Worm (Caenorhabditis elegans) whole organism, L4 larva: ENCODE data around the gene ZK666.11.
A peak's percentile ranks its signal among the peaks of the same experiment; 100 is the strongest.

Source experiments
- F37D6.2 ChIP-seq: sonication (generic microtip); optimal IDR thresholded peaks from 2 replicates; lab custom pipeline; 2016; ENCODE audit warnings: mild to moderate bottlenecking, missing genetic modification characterization, missing compliant biosample characterization
- F44E2.7 ChIP-seq: fragments of 200-800 bp; sonication (Bioruptor generic); IDR thresholded peaks from 2 replicates; pipeline ENCODE4 v2.1.2; 2022; ENCODE audit warnings: missing genetic modification characterization, missing compliant biosample characterization
- F49E8.2 ChIP-seq: sonication (generic microtip); optimal IDR thresholded peaks from 2 replicates; lab custom pipeline; 2016; ENCODE audit warnings: missing compliant biosample characterization, mild to moderate bottlenecking, missing genetic modification characterization, borderline replicate concordance
- R02D3.7 ChIP-seq: fragments of 150-350 bp; sonication (generic microtip); optimal IDR thresholded peaks from 3 replicates; lab custom pipeline; 2014; ENCODE audit warnings: missing biosample characterization, missing genetic modification characterization
- Y5F2A.4 ChIP-seq: fragments of 200-800 bp; sonication (Bioruptor generic); optimal IDR thresholded peaks from 2 replicates; lab custom pipeline; 2018; ENCODE audit warnings: mild to moderate bottlenecking, missing genetic modification characterization, missing compliant biosample characterization
- ZK337.2 ChIP-seq: fragments of 200-800 bp; sonication (Bioruptor generic); IDR thresholded peaks from 2 replicates; pipeline ENCODE4 v1.3.6; 2022; ENCODE audit warnings: missing genetic modification reagents, missing genetic modification characterization, missing compliant biosample characterization
- ZK546.5 ChIP-seq, 2 experiments: sonication (generic microtip); optimal IDR thresholded peaks; 2 replicates each; lab custom pipeline; 2017; ENCODE audit warnings: missing biosample characterization in 2 of 2, missing genetic modification characterization in 2 of 2
- aha-1 ChIP-seq: fragments of 150-350 bp; peaks from one replicate; lab custom pipeline; 2014; ENCODE audit warnings: missing biosample characterization, missing genetic modification characterization
- aly-2 ChIP-seq: sonication (generic microtip); optimal IDR thresholded peaks from 2 replicates; lab custom pipeline; 2018; ENCODE audit warnings: missing biosample characterization, missing genetic modification characterization
- ama-1 ChIP-seq: fragments of 150-350 bp; optimal IDR thresholded peaks from 2 replicates; lab custom pipeline; 2014; ENCODE audit warnings: inconsistent platforms, mixed read lengths
- attf-4 ChIP-seq: sonication (generic microtip); optimal IDR thresholded peaks from 3 replicates; lab custom pipeline; 2017; ENCODE audit warnings: missing biosample characterization, missing genetic modification characterization
- ceh-20 ChIP-seq: fragments of 200-800 bp; sonication (Bioruptor generic); IDR thresholded peaks from 2 replicates; pipeline ENCODE4 v1.3.6; 2022; ENCODE audit warnings: missing genetic modification reagents, missing genetic modification characterization, missing compliant biosample characterization
- ceh-44 ChIP-seq: fragments of 200-800 bp; sonication (Bioruptor generic); IDR thresholded peaks from 2 replicates; pipeline ENCODE4 v1.3.6; 2022; ENCODE audit warnings: missing genetic modification reagents, missing genetic modification characterization, missing compliant biosample characterization
- ceh-82 ChIP-seq: sonication (generic microtip); optimal IDR thresholded peaks from 2 replicates; lab custom pipeline; 2017; ENCODE audit warnings: missing biosample characterization, missing genetic modification characterization
- ces-1 ChIP-seq: fragments of 150-350 bp; sonication (generic microtip); optimal IDR thresholded peaks from 4 replicates; lab custom pipeline; 2014; ENCODE audit warnings: missing biosample characterization, missing genetic modification reagents, missing genetic modification characterization
- daf-8 ChIP-seq: fragments of 200-800 bp; sonication (Bioruptor generic); IDR thresholded peaks from 2 replicates; pipeline ENCODE4 v1.3.6; 2022; ENCODE audit warnings: missing genetic modification characterization, missing compliant biosample characterization
- dpl-1 ChIP-seq: fragments of 150-350 bp; optimal IDR thresholded peaks from 2 replicates; lab custom pipeline; 2014; ENCODE audit warnings: missing biosample characterization, missing genetic modification reagents, missing genetic modification characterization
- duxl-1 ChIP-seq: sonication (generic microtip); optimal IDR thresholded peaks from 2 replicates; lab custom pipeline; 2016; ENCODE audit warnings: mild to moderate bottlenecking, missing genetic modification characterization, moderate library complexity, missing compliant biosample characterization; ENCODE audit not compliant: poor library complexity
- dve-1 ChIP-seq: sonication (generic microtip); optimal IDR thresholded peaks from 2 replicates; lab custom pipeline; 2017; ENCODE audit warnings: antibody characterized with exemption, mild to moderate bottlenecking, missing genetic modification characterization, missing compliant biosample characterization; ENCODE audit not compliant: insufficient read depth
- fkh-10 ChIP-seq: fragments of 150-350 bp; optimal IDR thresholded peaks from 2 replicates; lab custom pipeline; 2014; ENCODE audit warnings: missing biosample characterization, missing genetic modification reagents, missing genetic modification characterization
- fos-1 ChIP-seq: fragments of 150-350 bp; optimal IDR thresholded peaks from 2 replicates; lab custom pipeline; 2014; ENCODE audit warnings: missing biosample characterization, missing genetic modification characterization
- hmg-1.1 ChIP-seq: fragments of 200-800 bp; sonication (Bioruptor generic); IDR thresholded peaks from 2 replicates; pipeline ENCODE4 v1.3.6; 2022; ENCODE audit warnings: missing genetic modification reagents, missing genetic modification characterization, missing compliant biosample characterization
- jun-1 ChIP-seq: fragments of 150-350 bp; optimal IDR thresholded peaks from 2 replicates; lab custom pipeline; 2014; ENCODE audit warnings: missing biosample characterization, missing genetic modification reagents, missing genetic modification characterization
- lin-38 ChIP-seq: fragments of 200-800 bp; sonication (Bioruptor generic); IDR thresholded peaks from 2 replicates; pipeline ENCODE4 v1.3.6; 2022; ENCODE audit warnings: missing genetic modification reagents, missing genetic modification characterization, missing compliant biosample characterization
- lin-39 ChIP-seq: fragments of 150-350 bp; optimal IDR thresholded peaks from 2 replicates; lab custom pipeline; 2014; ENCODE audit warnings: missing biosample characterization, missing genetic modification reagents, missing genetic modification characterization
- lir-3 ChIP-seq: sonication (generic microtip); optimal IDR thresholded peaks from 2 replicates; lab custom pipeline; 2016; ENCODE audit warnings: mild to moderate bottlenecking, missing genetic modification characterization, missing compliant biosample characterization
- mdl-1 ChIP-seq, 2 experiments: fragments of 150-350 bp in 1 of 2; sonication (generic microtip) in 1 of 2; optimal IDR thresholded peaks; 2 replicates each; lab custom pipeline; 2014 to 2017; ENCODE audit warnings: missing biosample characterization in 2 of 2, missing genetic modification characterization in 2 of 2
- mep-1 ChIP-seq: fragments of 150-350 bp; sonication (generic microtip); optimal IDR thresholded peaks from 3 replicates; lab custom pipeline; 2014; ENCODE audit warnings: missing biosample characterization, missing genetic modification characterization
- mes-2 ChIP-seq: sonication (generic microtip); optimal IDR thresholded peaks from 2 replicates; lab custom pipeline; 2016; ENCODE audit warnings: missing genotype, mild to moderate bottlenecking, missing genetic modification characterization, missing compliant biosample characterization; ENCODE audit not compliant: poor library complexity, severe bottlenecking
- mxl-3 ChIP-seq: fragments of 200-800 bp; sonication (Bioruptor generic); optimal IDR thresholded peaks from 2 replicates; lab custom pipeline; 2018; ENCODE audit warnings: mild to moderate bottlenecking, missing genetic modification characterization, missing compliant biosample characterization
- nhr-10 ChIP-seq: fragments of 150-350 bp; optimal IDR thresholded peaks from 2 replicates; lab custom pipeline; 2014; ENCODE audit warnings: missing biosample characterization, missing genetic modification characterization
- nhr-102 ChIP-seq: sonication (generic microtip); optimal IDR thresholded peaks from 2 replicates; lab custom pipeline; 2016; ENCODE audit warnings: mild to moderate bottlenecking, missing genetic modification characterization, moderate library complexity, missing compliant biosample characterization
- nhr-11 ChIP-seq: fragments of 150-350 bp; optimal IDR thresholded peaks from 2 replicates; lab custom pipeline; 2014; ENCODE audit warnings: missing biosample characterization, missing genetic modification characterization
- nhr-25 ChIP-seq: sonication (generic microtip); optimal IDR thresholded peaks from 2 replicates; lab custom pipeline; 2017; ENCODE audit warnings: missing genetic modification characterization, mild to moderate bottlenecking, missing compliant biosample characterization, antibody characterized with exemption, moderate library complexity, borderline replicate concordance; ENCODE audit not compliant: insufficient read depth
- nhr-28 ChIP-seq: fragments of 150-350 bp; optimal IDR thresholded peaks from 2 replicates; lab custom pipeline; 2014; ENCODE audit warnings: missing biosample characterization, missing genetic modification characterization
- nhr-48 ChIP-seq: sonication (generic microtip); optimal IDR thresholded peaks from 2 replicates; lab custom pipeline; 2016; ENCODE audit warnings: mild to moderate bottlenecking, missing genetic modification characterization, missing compliant biosample characterization
- nhr-76 ChIP-seq: fragments of 150-350 bp; optimal IDR thresholded peaks from 2 replicates; lab custom pipeline; 2014; ENCODE audit warnings: missing biosample characterization, missing genetic modification characterization
- nhr-77 ChIP-seq: fragments of 150-350 bp; optimal IDR thresholded peaks from 2 replicates; lab custom pipeline; 2014; ENCODE audit warnings: missing biosample characterization, missing genetic modification characterization
- pha-4 ChIP-seq, 2 experiments: fragments of 150-350 bp in 1 of 2; fragments of 200-800 bp in 1 of 2; sonication (Bioruptor generic) in 1 of 2; IDR thresholded peaks in 1 of 2; optimal IDR thresholded peaks in 1 of 2; 2 replicates each; pipeline versions ENCODE4 v1.3.6 to Lab custom; 2014 to 2022; ENCODE audit warnings: missing genetic modification characterization in 2 of 2, missing genetic modification reagents in 2 of 2, missing biosample characterization in 1 of 2, missing compliant biosample characterization in 1 of 2
- skn-1 ChIP-seq: fragments of 150-350 bp; optimal IDR thresholded peaks from 2 replicates; lab custom pipeline; 2014; ENCODE audit warnings: missing biosample characterization, missing genetic modification characterization
- snpc-1.2 ChIP-seq: fragments of 200-800 bp; sonication (Bioruptor generic); IDR thresholded peaks from 2 replicates; pipeline ENCODE4 v1.3.6; 2022; ENCODE audit warnings: missing genetic modification reagents, missing genetic modification characterization, missing compliant biosample characterization
- spr-1 ChIP-seq: sonication (generic microtip); optimal IDR thresholded peaks from 2 replicates; lab custom pipeline; 2016; ENCODE audit warnings: mild to moderate bottlenecking, missing genetic modification characterization, missing compliant biosample characterization
- spr-3 ChIP-seq: fragments of 200-800 bp; sonication (Bioruptor generic); optimal IDR thresholded peaks from 2 replicates; lab custom pipeline; 2018; ENCODE audit warnings: mild to moderate bottlenecking, missing genetic modification characterization, missing compliant biosample characterization
- tag-97 ChIP-seq: fragments of 200-800 bp; sonication (Bioruptor generic); IDR thresholded peaks from 2 replicates; pipeline ENCODE4 v1.3.6; 2022; ENCODE audit warnings: missing genetic modification characterization, missing compliant biosample characterization
- unc-130 ChIP-seq: sonication (generic microtip); optimal IDR thresholded peaks from 2 replicates; lab custom pipeline; 2016; ENCODE audit warnings: missing genetic modification reagents, missing genetic modification characterization, missing compliant biosample characterization
- zfp-2 ChIP-seq: sonication (generic microtip); optimal IDR thresholded peaks from 2 replicates; lab custom pipeline; 2016; ENCODE audit warnings: mild to moderate bottlenecking, missing genetic modification characterization, missing compliant biosample characterization
- zip-11 ChIP-seq: fragments of 200-800 bp; sonication (Bioruptor generic); IDR thresholded peaks from 2 replicates; pipeline ENCODE4 v1.3.6; 2022; ENCODE audit warnings: missing genetic modification characterization, missing compliant biosample characterization
- ztf-11 ChIP-seq: fragments of 150-350 bp; optimal IDR thresholded peaks from 2 replicates; lab custom pipeline; 2014; ENCODE audit warnings: missing biosample characterization, missing genetic modification characterization
- ztf-7 ChIP-seq: fragments of 150-350 bp; optimal IDR thresholded peaks from 2 replicates; lab custom pipeline; 2014; ENCODE audit warnings: missing biosample characterization, missing genetic modification characterization

Gene ZK666.11

DNA sequence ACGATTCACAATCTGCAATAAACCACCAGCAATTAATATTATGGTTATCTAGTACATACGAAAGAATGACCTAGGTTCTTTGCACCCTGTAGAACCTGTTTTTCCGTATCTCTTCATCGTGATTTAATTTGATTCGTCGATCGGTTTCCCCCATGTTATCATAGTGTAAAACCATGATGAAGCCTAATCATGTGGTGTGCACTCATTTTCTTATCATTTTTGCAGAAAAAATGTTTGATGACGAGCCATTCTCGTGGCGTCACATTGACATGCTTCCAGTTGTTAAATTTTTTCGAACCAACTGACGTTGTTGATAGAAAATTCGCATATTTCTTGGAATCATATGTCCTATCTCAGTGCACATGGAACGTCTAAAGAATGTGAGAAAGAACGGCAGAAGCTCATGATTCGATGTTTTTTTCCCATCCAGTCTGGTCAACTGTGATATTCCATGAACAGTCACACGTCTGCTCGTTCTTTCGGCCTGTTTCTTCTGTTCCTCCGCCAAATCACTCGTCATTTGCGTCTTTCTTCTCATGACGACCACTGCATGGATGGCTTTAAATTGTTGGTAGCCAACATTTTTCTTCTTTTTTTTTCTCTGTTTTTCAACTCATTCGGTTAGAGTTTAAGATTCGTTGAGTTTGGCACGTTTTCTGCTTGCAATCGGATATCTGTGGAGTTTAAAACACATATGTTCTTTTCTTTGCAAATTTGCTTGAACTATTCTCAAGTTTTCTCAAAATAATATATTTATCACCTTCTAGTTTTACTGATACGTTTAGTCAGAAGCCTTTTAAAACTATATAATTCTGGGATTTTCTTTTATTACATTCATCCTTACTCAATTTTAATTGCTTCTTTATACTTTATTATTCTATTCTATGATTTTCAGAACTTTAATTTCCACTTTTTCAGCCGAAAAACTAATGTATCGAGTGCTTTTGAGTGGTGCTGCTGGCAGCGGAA is 34.7 kb upstream of the ZK666.11 start, which contains the start of gene ZK673.2 (continued):
- TF ChIP-seq mxl-3 (GFP tag; lab: Kevin White, UChicago) = peak; percentile 85
- TF ChIP-seq mes-2 (tag; lab: Kevin White, UChicago) = peak; percentile 42
- no peak for TF ChIP-seq Y5F2A.4 (GFP tag; lab: Kevin White, UChicago)
- TF ChIP-seq spr-1 (tag; lab: Kevin White, UChicago) = no peak
- TF ChIP-seq lir-3 (tag; lab: Kevin White, UChicago) = no peak
- TF ChIP-seq F37D6.2 (tag; lab: Kevin White, UChicago) = no peak
- no peak for TF ChIP-seq daf-8 (GFP tag; lab: Robert Waterston, UW)
- no peak for TF ChIP-seq F49E8.2 (tag; lab: Kevin White, UChicago)
- TF ChIP-seq attf-4 (tag; lab: Kevin White, UChicago) = no peak
- TF ChIP-seq ZK546.5 (tag; optimal IDR thresholded peaks at IDR 0.05; lab: Kevin White, UChicago) = no peak
- no peak for TF ChIP-seq nhr-76 (tag; lab: Kevin White, UChicago)
- TF ChIP-seq skn-1 (tag; lab: Kevin White, UChicago) = no peak
- TF ChIP-seq ceh-44 (GFP tag; lab: Robert Waterston, UW) = no peak
- no peak for TF ChIP-seq tag-97 (GFP tag; lab: Robert Waterston, UW)
- TF ChIP-seq nhr-28 (tag; lab: Kevin White, UChicago) = peak; percentile 70
- TF ChIP-seq nhr-102 (tag; lab: Kevin White, UChicago) = no peak
- TF ChIP-seq fos-1 = no peak
- no peak for TF ChIP-seq spr-3 (GFP tag; lab: Kevin White, UChicago)
- TF ChIP-seq aha-1 = peak; percentile 29
- no peak for TF ChIP-seq ztf-7 (tag; lab: Kevin White, UChicago)
- TF ChIP-seq duxl-1 = no peak
- no peak for TF ChIP-seq lin-38 (GFP tag; lab: Robert Waterston, UW)
- TF ChIP-seq jun-1 = peak; percentile 10
- TF ChIP-seq fkh-10 (GFP tag; lab: Kevin White, UChicago) = no peak
- TF ChIP-seq hmg-1.1 = no peak
- TF ChIP-seq aly-2 (tag; lab: Kevin White, UChicago) = no peak
- TF ChIP-seq ceh-20 (GFP tag; lab: Robert Waterston, UW) = peak; percentile 27; the same call in 1 of the 2 replicates
- TF ChIP-seq nhr-77 (tag; lab: Kevin White, UChicago) = peak; percentile 26
- peak; percentile 42 for TF ChIP-seq dve-1 (tag; lab: Kevin White, UChicago)
- TF ChIP-seq ztf-11 (tag; lab: Kevin White, UChicago) = no peak
- peak; percentile 61 for TF ChIP-seq nhr-10 (tag; lab: Kevin White, UChicago)
- no peak for TF ChIP-seq zfp-2 (tag; lab: Kevin White, UChicago)
- TF ChIP-seq pha-4 (GFP tag; IDR thresholded peaks at IDR 0.05; lab: Robert Waterston, UW) = peak; percentile 6; the same call in 1 of the 2 replicates
- no peak for TF ChIP-seq pha-4 (tag; optimal IDR thresholded peaks at IDR 0.05; lab: Kevin White, UChicago)
- no peak for TF ChIP-seq F44E2.7 (GFP tag; lab: Robert Waterston, UW)
- TF ChIP-seq zip-11 = no peak
- TF ChIP-seq nhr-11 (tag; lab: Kevin White, UChicago) = peak; percentile 77
- peak; percentile 86 for TF ChIP-seq nhr-48 (tag; lab: Kevin White, UChicago)
- no peak for TF ChIP-seq ceh-82 (tag; lab: Kevin White, UChicago)
- TF ChIP-seq dpl-1 (GFP tag; lab: Kevin White, UChicago) = no peak
- peak; percentile 31 for TF ChIP-seq ama-1 (lab: Kevin White, UChicago)
- peak; percentile 11 for TF ChIP-seq mep-1
- TF ChIP-seq ces-1 (GFP tag; lab: Kevin White, UChicago) = no peak
- no peak for TF ChIP-seq ZK337.2
- no peak for TF ChIP-seq nhr-25 (tag; lab: Kevin White, UChicago)
- no peak for TF ChIP-seq R02D3.7 (tag; lab: Kevin White, UChicago)
- TF ChIP-seq unc-130 = no peak
- TF ChIP-seq lin-39 (tag; lab: Kevin White, UChicago) = no peak
- no peak for TF ChIP-seq snpc-1.2
- TF ChIP-seq mdl-1 (tag; optimal IDR thresholded peaks at IDR 0.05; lab: Kevin White, UChicago) = peak; percentile 48 to 92
